Worm (Caenorhabditis elegans) whole organism, young adult: ENCODE measurements around the gene egl-26.

Experiments used
- F49E8.2 ChIP-seq: sonication (generic microtip); optimal IDR thresholded peaks from 3 replicates; lab custom pipeline; 2017; ENCODE audit warnings: missing genetic modification characterization, mild to moderate bottlenecking, missing compliant biosample characterization, antibody characterized with exemption, moderate library complexity; ENCODE audit not compliant: insufficient read depth
- F52B5.7 ChIP-seq: sonication (generic microtip); optimal IDR thresholded peaks from 2 replicates; lab custom pipeline; 2016; ENCODE audit warnings: mild to moderate bottlenecking, missing genetic modification characterization, missing compliant biosample characterization
- T07F8.4 ChIP-seq: sonication (generic microtip); optimal IDR thresholded peaks from 2 replicates; lab custom pipeline; 2016; ENCODE audit warnings: mild to moderate bottlenecking, missing genetic modification characterization, moderate library complexity, missing compliant biosample characterization
- atf-7 ChIP-seq: sonication (generic microtip); optimal IDR thresholded peaks from 2 replicates; lab custom pipeline; 2017; ENCODE audit warnings: mild to moderate bottlenecking, missing genetic modification characterization, missing compliant biosample characterization
- attf-6 ChIP-seq: fragments of 200-800 bp; sonication (Bioruptor generic); IDR thresholded peaks from 2 replicates; pipeline ENCODE4 v1.3.6; 2022; ENCODE audit warnings: missing genetic modification reagents, missing genetic modification characterization, missing compliant biosample characterization
- cebp-2 ChIP-seq: fragments of 200-800 bp; sonication (Bioruptor generic); IDR thresholded peaks from 2 replicates; pipeline ENCODE4 v1.3.6; 2022; ENCODE audit warnings: missing genetic modification characterization, missing compliant biosample characterization
- ceh-58 ChIP-seq: fragments of 200-800 bp; sonication (Bioruptor generic); IDR thresholded peaks from 2 replicates; pipeline ENCODE4 v1.3.6; 2022; ENCODE audit warnings: missing genetic modification characterization, missing compliant biosample characterization
- efl-1 ChIP-seq: fragments of 150-350 bp; optimal IDR thresholded peaks from 2 replicates; lab custom pipeline; 2014; ENCODE audit warnings: missing biosample characterization, missing genetic modification reagents, missing genetic modification characterization
- egl-18 ChIP-seq: fragments of 200-800 bp; sonication (Bioruptor generic); IDR thresholded peaks from 2 replicates; pipeline ENCODE4 v1.3.6; 2022; ENCODE audit warnings: missing genetic modification reagents, missing genetic modification characterization, missing compliant biosample characterization
- fkh-3 ChIP-seq: sonication (generic microtip); optimal IDR thresholded peaks from 2 replicates; lab custom pipeline; 2016; ENCODE audit warnings: mild to moderate bottlenecking, missing genetic modification characterization, missing compliant biosample characterization
- hsf-1 ChIP-seq: fragments of 200-800 bp; sonication (Bioruptor generic); IDR thresholded peaks from 2 replicates; pipeline ENCODE4 v1.3.6; 2022; ENCODE audit warnings: missing genetic modification reagents, missing genetic modification characterization, missing compliant biosample characterization
- nfya-1 ChIP-seq: sonication (generic microtip); optimal IDR thresholded peaks from 2 replicates; lab custom pipeline; 2017; ENCODE audit warnings: antibody characterized with exemption, missing compliant biosample characterization, missing genetic modification characterization, borderline replicate concordance; ENCODE audit not compliant: insufficient read depth
- nhr-90 ChIP-seq: sonication (generic microtip); optimal IDR thresholded peaks from 2 replicates; lab custom pipeline; 2016; ENCODE audit warnings: missing genotype, mild to moderate bottlenecking, missing genetic modification characterization, missing compliant biosample characterization
- rec-8 ChIP-seq, 2 experiments: sonication (generic microtip); optimal IDR thresholded peaks; 2 replicates each; lab custom pipeline; 2016; ENCODE audit warnings: mild to moderate bottlenecking in 2 of 2, missing genetic modification characterization in 2 of 2, missing genetic modification reagents in 2 of 2, missing genotype in 2 of 2, missing biosample characterization in 1 of 2, missing compliant biosample characterization in 1 of 2, moderate library complexity in 1 of 2

- TF ChIP-seq F52B5.7 (tag; lab: Kevin White, UChicago) (no peak), cebp-2 (GFP tag; lab: Robert Waterston, UW) (no peak), nhr-90 (tag; lab: Kevin White, UChicago) (no peak), T07F8.4 (tag; lab: Kevin White, UChicago) (no peak), ceh-58 (GFP tag; lab: Robert Waterston, UW) (no peak), efl-1 (GFP tag; lab: Kevin White, UChicago) (no peak), nfya-1 (tag; lab: Kevin White, UChicago) (no peak), fkh-3 (tag; lab: Kevin White, UChicago) (no peak), rec-8 (tag; optimal IDR thresholded peaks at IDR 0.05; lab: Kevin White, UChicago) (no peak), egl-18 (GFP tag; lab: Robert Waterston, UW) (no peak), F49E8.2 (tag; lab: Kevin White, UChicago) (no peak), attf-6 (GFP tag; lab: Robert Waterston, UW) (no peak), hsf-1 (GFP tag; lab: Robert Waterston, UW) (no peak), atf-7 (tag; lab: Kevin White, UChicago) (no peak)
Measured at ce11 chrII:86794-87193, 17.3 kb downstream of the egl-26 start.
